Worm (Caenorhabditis elegans) whole organism, L2 larva: ENCODE measurements around the gene tbx-43.

Source experiments
- C34F6.9 ChIP-seq: fragments of 150-350 bp; optimal IDR thresholded peaks from 2 replicates; lab custom pipeline; 2014; ENCODE audit warnings: missing biosample characterization, missing genetic modification characterization
- R02D3.7 ChIP-seq: fragments of 150-350 bp; optimal IDR thresholded peaks from 2 replicates; lab custom pipeline; 2014; ENCODE audit warnings: missing biosample characterization, missing genetic modification characterization
- aly-2 ChIP-seq: fragments of 150-350 bp; optimal IDR thresholded peaks from 2 replicates; lab custom pipeline; 2014; ENCODE audit warnings: missing biosample characterization, missing genetic modification characterization
- blmp-1 ChIP-seq: sonication (generic microtip); optimal IDR thresholded peaks from 2 replicates; lab custom pipeline; 2017; ENCODE audit warnings: missing genetic modification characterization, mild to moderate bottlenecking, missing compliant biosample characterization, antibody characterized with exemption, moderate library complexity; ENCODE audit not compliant: insufficient read depth
- ceh-82 ChIP-seq: fragments of 150-350 bp; optimal IDR thresholded peaks from 2 replicates; lab custom pipeline; 2014; ENCODE audit warnings: missing biosample characterization, missing genetic modification characterization
- dmd-4 ChIP-seq: sonication (generic microtip); optimal IDR thresholded peaks from 2 replicates; lab custom pipeline; 2017; ENCODE audit warnings: missing biosample characterization, missing genetic modification characterization
- elt-1 ChIP-seq: fragments of 150-350 bp; optimal IDR thresholded peaks from 2 replicates; lab custom pipeline; 2014; ENCODE audit warnings: missing biosample characterization, missing genetic modification characterization
- elt-3 ChIP-seq: sonication (generic microtip); optimal IDR thresholded peaks from 2 replicates; lab custom pipeline; 2017; ENCODE audit warnings: missing biosample characterization, missing genetic modification characterization
- lin-11 ChIP-seq: fragments of 150-350 bp; sonication (generic microtip); optimal IDR thresholded peaks from 2 replicates; lab custom pipeline; 2014; ENCODE audit warnings: missing biosample characterization, missing genetic modification characterization, inconsistent platforms, mixed read lengths
- lin-39 ChIP-seq: fragments of 150-350 bp; optimal IDR thresholded peaks from 2 replicates; lab custom pipeline; 2014; ENCODE audit warnings: missing biosample characterization, missing genetic modification reagents, missing genetic modification characterization
- mab-5 ChIP-seq: fragments of 150-350 bp; optimal IDR thresholded peaks from 2 replicates; lab custom pipeline; 2014; ENCODE audit warnings: missing biosample characterization, missing genetic modification characterization
- mbf-1 ChIP-seq: sonication (generic microtip); optimal IDR thresholded peaks from 2 replicates; lab custom pipeline; 2017; ENCODE audit warnings: missing biosample characterization, missing genetic modification characterization
- mdl-1 ChIP-seq, 2 experiments: fragments of 150-350 bp in 1 of 2; sonication (generic microtip) in 1 of 2; optimal IDR thresholded peaks; 2 replicates each; lab custom pipeline; 2017; ENCODE audit warnings: missing biosample characterization in 2 of 2, missing genetic modification characterization in 2 of 2
- nhr-10 ChIP-seq: sonication (generic microtip); optimal IDR thresholded peaks from 2 replicates; lab custom pipeline; 2017; ENCODE audit warnings: missing biosample characterization, missing genetic modification characterization
- nhr-11 ChIP-seq: fragments of 150-350 bp; optimal IDR thresholded peaks from 2 replicates; lab custom pipeline; 2014; ENCODE audit warnings: missing biosample characterization, missing genetic modification characterization
- nhr-12 ChIP-seq: fragments of 150-350 bp; optimal IDR thresholded peaks from 2 replicates; lab custom pipeline; 2014; ENCODE audit warnings: missing biosample characterization, missing genetic modification characterization
- nhr-237 ChIP-seq: fragments of 150-350 bp; optimal IDR thresholded peaks from 2 replicates; lab custom pipeline; 2014; ENCODE audit warnings: missing biosample characterization, missing genetic modification characterization
- nhr-25 ChIP-seq: fragments of 150-350 bp; sonication (generic microtip); optimal IDR thresholded peaks from 3 replicates; lab custom pipeline; 2014; ENCODE audit warnings: missing biosample characterization, missing genetic modification characterization
- nhr-6 ChIP-seq: fragments of 150-350 bp; optimal IDR thresholded peaks from 2 replicates; lab custom pipeline; 2014; ENCODE audit warnings: missing biosample characterization, missing genetic modification characterization
- nhr-77 ChIP-seq: fragments of 150-350 bp; optimal IDR thresholded peaks from 2 replicates; lab custom pipeline; 2014; ENCODE audit warnings: missing biosample characterization, missing genetic modification characterization
- peb-1 ChIP-seq: fragments of 150-350 bp; optimal IDR thresholded peaks from 2 replicates; lab custom pipeline; 2014; ENCODE audit warnings: missing biosample characterization, missing genetic modification characterization
- sma-3 ChIP-seq: sonication (generic microtip); optimal IDR thresholded peaks from 2 replicates; lab custom pipeline; 2016; ENCODE audit warnings: missing genetic modification reagents, missing genetic modification characterization, missing compliant biosample characterization
- sma-9 ChIP-seq, 2 experiments: fragments of 150-350 bp in 1 of 2; sonication (generic microtip) in 1 of 2; optimal IDR thresholded peaks; 2 replicates each; lab custom pipeline; 2014 to 2016; ENCODE audit warnings: missing genetic modification characterization in 2 of 2, mild to moderate bottlenecking in 1 of 2, missing biosample characterization in 1 of 2, missing compliant biosample characterization in 1 of 2, missing genetic modification reagents in 1 of 2, moderate library complexity in 1 of 2
- snpc-4 ChIP-seq: fragments of 150-350 bp; optimal IDR thresholded peaks from 2 replicates; lab custom pipeline; 2014; ENCODE audit warnings: missing biosample characterization, missing genetic modification characterization
- unc-39 ChIP-seq: fragments of 150-350 bp; optimal IDR thresholded peaks from 2 replicates; lab custom pipeline; 2014; ENCODE audit warnings: missing biosample characterization, missing genetic modification characterization
- unc-55 ChIP-seq: fragments of 150-350 bp; sonication (generic microtip); optimal IDR thresholded peaks from 3 replicates; lab custom pipeline; 2014; ENCODE audit warnings: missing biosample characterization, missing genetic modification reagents, missing genetic modification characterization
- unc-62 ChIP-seq: fragments of 150-350 bp; optimal IDR thresholded peaks from 2 replicates; lab custom pipeline; 2014; ENCODE audit warnings: missing biosample characterization, missing genetic modification reagents, missing genetic modification characterization
- zag-1 ChIP-seq: fragments of 150-350 bp; optimal IDR thresholded peaks from 2 replicates; lab custom pipeline; 2014; ENCODE audit warnings: missing biosample characterization, missing genetic modification characterization
- ztf-1 ChIP-seq: fragments of 200-800 bp; sonication (Bioruptor generic); conservative IDR thresholded peaks from 2 replicates; pipeline ENCODE4 v1.3.6; 2022; ENCODE audit warnings: missing genetic modification characterization, missing compliant biosample characterization
- ztf-11 ChIP-seq: sonication (generic microtip); optimal IDR thresholded peaks from 2 replicates; lab custom pipeline; 2017; ENCODE audit warnings: missing biosample characterization, missing genetic modification characterization

Gene tbx-43

DNA sequence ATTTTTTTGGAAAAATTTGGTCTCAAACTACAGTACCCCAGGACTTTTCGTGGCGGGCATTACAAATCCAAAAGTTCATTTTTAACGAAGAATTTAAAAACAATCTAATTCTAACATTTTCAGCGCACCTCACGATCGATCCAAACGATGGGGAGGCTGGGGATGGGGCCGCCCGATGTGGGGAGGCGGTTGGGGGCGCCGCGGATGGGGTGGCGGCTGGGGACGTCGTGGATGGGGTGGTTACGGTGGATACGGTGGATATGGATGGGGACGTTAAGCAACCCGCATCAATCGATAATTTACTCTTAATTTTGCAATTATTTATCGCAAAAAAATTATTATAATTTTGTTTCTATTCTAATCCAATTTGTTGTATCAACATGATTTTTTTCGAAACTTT, 5.4 kb downstream of the tbx-43 start:
- no peak for TF ChIP-seq nhr-10 (tag; lab: Kevin White, UChicago)
- no peak for TF ChIP-seq nhr-6 (tag; lab: Kevin White, UChicago)
- TF ChIP-seq blmp-1: no peak
- no peak for TF ChIP-seq mdl-1 (tag; optimal IDR thresholded peaks at IDR 0.05; lab: Kevin White, UChicago)
- TF ChIP-seq mab-5 (tag; lab: Kevin White, UChicago): no peak
- TF ChIP-seq unc-62 (GFP tag; lab: Kevin White, UChicago): no peak
- TF ChIP-seq, all 48 proteins: peak for 0

ce11 chrIII:1763222-1763621, 6.7 kb downstream of the tbx-43 start, which contains the start of gene cnc-6:
Gene cnc-6, plus strand, starts transcription at chrIII:1763522.
- TF ChIP-seq peb-1 (tag; lab: Kevin White, UChicago) (no peak), unc-39 (no peak), blmp-1 (no peak)

DNA sequence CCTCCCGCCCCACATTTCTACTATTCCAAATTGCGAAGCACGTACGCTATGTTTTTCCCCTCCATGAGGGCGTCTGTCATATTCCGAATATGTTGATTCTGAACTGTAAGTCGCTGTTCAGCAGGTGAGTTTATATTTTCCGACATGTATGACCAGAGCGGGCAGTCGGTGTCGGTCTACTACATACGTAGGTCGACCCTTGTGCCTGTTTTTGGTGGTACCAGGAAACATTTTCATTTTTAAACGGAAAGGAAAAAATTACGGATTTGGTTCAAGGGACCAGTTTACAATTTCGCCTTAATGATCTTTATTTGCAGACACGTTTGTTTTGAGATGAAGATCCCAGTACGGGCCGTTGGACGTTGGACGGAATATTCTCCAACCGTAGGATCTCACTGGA, 11.3 kb downstream of the tbx-43 start, which contains the start of gene Y46E12A.2:
Gene Y46E12A.2 (plus strand): TSS at position 301 of the 400 bp plus-strand sequence.
- TF ChIP-seq aly-2 (no peak), ztf-11 (tag; lab: Kevin White, UChicago) (no peak), nhr-12 (tag; lab: Kevin White, UChicago) (no peak), mbf-1 (tag; lab: Kevin White, UChicago) (no peak), R02D3.7 (tag; lab: Kevin White, UChicago) (no peak), nhr-11 (tag; lab: Kevin White, UChicago) (no peak), lin-39 (tag; lab: Kevin White, UChicago) (no peak), elt-1 (tag; lab: Kevin White, UChicago) (no peak)

- TF ChIP-seq nhr-25 (tag; lab: Kevin White, UChicago) (no peak), mdl-1 (tag; optimal IDR thresholded peaks at IDR 0.05; lab: Kevin White, UChicago) (no peak), C34F6.9 (tag; lab: Kevin White, UChicago) (no peak), mab-5 (tag; lab: Kevin White, UChicago) (no peak), snpc-4 (tag; lab: Kevin White, UChicago) (no peak), peb-1 (tag; lab: Kevin White, UChicago) (no peak), R02D3.7 (tag; lab: Kevin White, UChicago) (no peak), sma-3 (GFP tag; lab: Kevin White, UChicago) (no peak), ztf-1 (no peak), blmp-1 (no peak), ceh-82 (no peak), elt-3 (tag; lab: Kevin White, UChicago) (no peak), lin-11 (tag; lab: Kevin White, UChicago) (no peak)
Observed at ce11 chrIII:1758151-1758550, 11.7 kb downstream of the tbx-43 start, which contains the start of gene Y46E12A.5. Gene Y46E12A.5, minus strand, starts transcription at chrIII:1758251.

DNA sequence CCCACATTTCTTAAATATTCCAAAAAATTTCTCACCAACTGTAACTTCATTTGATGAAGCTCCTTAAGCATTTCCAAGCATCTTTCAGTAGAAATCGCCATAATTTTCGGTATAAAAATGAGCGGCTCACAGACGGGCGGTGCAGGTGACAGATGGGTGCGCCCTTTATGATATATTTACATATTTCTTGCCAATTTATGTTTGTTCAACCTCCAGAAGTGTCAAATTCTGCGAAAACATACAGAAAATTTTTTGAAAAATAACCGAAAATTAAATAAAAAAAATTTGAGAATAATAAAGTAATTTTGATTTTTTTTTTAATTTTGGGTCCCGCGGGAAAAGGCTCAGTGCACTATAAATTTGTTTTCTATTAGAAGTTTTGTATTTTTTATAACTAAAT, 15.1 kb downstream of the tbx-43 start, which contains the start of gene Y46E12A.3:
Gene Y46E12A.3 (minus strand): TSS at position 101 of the 400 bp plus-strand sequence.
- TF ChIP-seq nhr-25 (tag; lab: Kevin White, UChicago) (no peak), blmp-1 (no peak), peb-1 (tag; lab: Kevin White, UChicago) (no peak), nhr-77 (tag; lab: Kevin White, UChicago) (no peak), zag-1 (tag; lab: Kevin White, UChicago) (no peak), lin-11 (tag; lab: Kevin White, UChicago) (no peak), dmd-4 (tag; lab: Kevin White, UChicago) (no peak), R02D3.7 (tag; lab: Kevin White, UChicago) (no peak), unc-39 (no peak), unc-55 (no peak)

ce11 chrIII:1745450-1746127, 24.3 kb downstream of the tbx-43 start:
- TF ChIP-seq ztf-1 (no peak), lin-39 (tag; lab: Kevin White, UChicago) (no peak), zag-1 (tag; lab: Kevin White, UChicago) (peak; percentile 6)

DNA sequence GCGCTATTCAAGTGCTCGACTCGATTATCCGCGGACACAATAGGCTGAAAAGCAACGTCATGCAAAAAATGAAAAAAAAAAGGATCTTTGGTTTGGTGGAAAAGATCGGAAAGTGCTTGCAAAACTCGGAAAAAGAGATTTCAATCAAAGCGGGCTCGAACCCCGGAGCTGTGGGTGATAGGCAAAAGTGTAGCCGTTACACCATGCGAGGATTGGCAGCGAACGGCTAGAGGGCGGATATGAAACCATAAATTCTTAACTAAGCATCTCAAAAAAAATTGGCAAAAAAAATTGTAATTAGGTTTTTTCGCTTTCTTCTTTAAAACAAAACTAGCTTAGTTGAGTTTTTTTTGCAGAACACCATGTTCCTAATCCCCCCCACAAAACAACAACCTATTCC, 25.4 kb downstream of the tbx-43 start:
- TF ChIP-seq sma-9 (GFP tag; optimal IDR thresholded peaks at IDR 0.05; lab: Kevin White, UChicago) (peak; percentile 11), sma-9 (tag; optimal IDR thresholded peaks at IDR 0.05; lab: Kevin White, UChicago) (no peak), nhr-237 (no peak)
- TF ChIP-seq, all 48 proteins: peak for 1
